Worm (Caenorhabditis elegans): ENCODE measurements around the gene col-140.

The col-140 gene

ce11 chrV:5862479-5863188 lies 26.0 kb upstream of the col-140 start, which contains the start of gene F26F12.8:
TSS of gene F26F12.8 (minus strand) at chrV:5862529.
- TF ChIP-seq syd-9 (tag; optimal IDR thresholded peaks at IDR 0.05) (no peak), nhr-11 (tag; optimal IDR thresholded peaks at IDR 0.05) (no peak), dmd-4 (tag; optimal IDR thresholded peaks at IDR 0.05; ENCODE audit: borderline replicate concordance) (no peak), F13H6.1 (tag; optimal IDR thresholded peaks at IDR 0.05) (no peak), ahr-1 (tag; optimal IDR thresholded peaks at IDR 0.05) (no peak), ceh-30 (tag; optimal IDR thresholded peaks at IDR 0.05) (no peak), C08G9.2 (tag; optimal IDR thresholded peaks at IDR 0.05) (no peak), fax-1 (tag; optimal IDR thresholded peaks at IDR 0.05) (no peak), unc-86 (tag; optimal IDR thresholded peaks at IDR 0.05) (no peak), nfya-1 (tag; optimal IDR thresholded peaks at IDR 0.05) (no peak), unc-55 (GFP tag; optimal IDR thresholded peaks at IDR 0.05) (no peak), elt-2 (tag; optimal IDR thresholded peaks at IDR 0.05) (no peak), ceh-6 (GFP tag; optimal IDR thresholded peaks at IDR 0.05) (no peak), hlh-8 (tag; optimal IDR thresholded peaks at IDR 0.05) (no peak), dve-1 (tag; optimal IDR thresholded peaks at IDR 0.05) (no peak), hlh-15 (tag; optimal IDR thresholded peaks at IDR 0.05) (no peak), che-1 (tag; optimal IDR thresholded peaks at IDR 0.05) (no peak)

- TF ChIP-seq ceh-45 (GFP tag; IDR thresholded peaks at IDR 0.05) (no peak), unc-42 (tag; optimal IDR thresholded peaks at IDR 0.05) (peak; percentile 68)
Measured at ce11 chrV:5852084-5852483, 15.4 kb upstream of the col-140 start.

- TF ChIP-seq ceh-45 (GFP tag; IDR thresholded peaks at IDR 0.05) = no peak
- TF ChIP-seq gmeb-2 (tag; optimal IDR thresholded peaks at IDR 0.05) = no peak
- TF ChIP-seq sox-2 (GFP tag; IDR thresholded peaks at IDR 0.05) = peak; percentile 26; the same call in 1 of the 2 replicates
Measured at ce11 chrV:5851631-5852030, 15.0 kb upstream of the col-140 start.

ce11 chrV:5850671-5851070 lies 14.0 kb upstream of the col-140 start:
- TF ChIP-seq hlh-15 (tag; optimal IDR thresholded peaks at IDR 0.05) (no peak), odd-2 (tag; optimal IDR thresholded peaks at IDR 0.05) (no peak), ceh-24 (tag; optimal IDR thresholded peaks at IDR 0.05) (no peak), ceh-48 (tag; optimal IDR thresholded peaks at IDR 0.05) (no peak), mec-3 (tag; optimal IDR thresholded peaks at IDR 0.05; ENCODE audit: borderline replicate concordance) (no peak), ceh-2 (tag; optimal IDR thresholded peaks at IDR 0.05) (no peak)

ce11 chrV:5848015-5848609 lies 11.5 kb upstream of the col-140 start:
- no peak for TF ChIP-seq ref-2 (tag; optimal IDR thresholded peaks at IDR 0.05)
- no peak for TF ChIP-seq C08G9.2 (tag; optimal IDR thresholded peaks at IDR 0.05)
- TF ChIP-seq odd-2 (tag; optimal IDR thresholded peaks at IDR 0.05) = no peak
- TF ChIP-seq C38D4.7 (GFP tag; optimal IDR thresholded peaks at IDR 0.05) = no peak
- TF ChIP-seq ceh-18 (tag; optimal IDR thresholded peaks at IDR 0.05) = no peak
- no peak for TF ChIP-seq zip-5 (tag; optimal IDR thresholded peaks at IDR 0.05)
- TF ChIP-seq ama-1 (optimal IDR thresholded peaks at IDR 0.05) = no peak
- TF ChIP-seq pag-3 (tag; optimal IDR thresholded peaks at IDR 0.05; ENCODE audit: borderline replicate concordance) = no peak
- no peak for TF ChIP-seq eyg-1 (tag; optimal IDR thresholded peaks at IDR 0.05)
- no peak for TF ChIP-seq ceh-19 (GFP tag; optimal IDR thresholded peaks at IDR 0.05)
- TF ChIP-seq ceh-45 (GFP tag; IDR thresholded peaks at IDR 0.05) = no peak
- no peak for TF ChIP-seq ceh-14 (tag; optimal IDR thresholded peaks at IDR 0.05)
- no peak for TF ChIP-seq sox-4 (tag; optimal IDR thresholded peaks at IDR 0.05)
- no peak for TF ChIP-seq ceh-24 (tag; optimal IDR thresholded peaks at IDR 0.05)

All from whole organism, late embryonic.